Worm (Caenorhabditis elegans) whole organism, L4/young adult: Measurements from ENCODE around the gene tmem-132.
"Not testable (repeated sequence)": the region's sequence is repeated elsewhere in the genome, so short reads cannot be mapped to it uniquely, and the experiment has no call there.

ENCODE experiments used
- W03F9.2 ChIP-seq: fragments of 150-350 bp; optimal IDR thresholded peaks from 2 replicates; lab custom pipeline; 2014; ENCODE audit warnings: missing biosample characterization, missing genetic modification characterization
- dao-5 ChIP-seq: sonication (generic microtip); optimal IDR thresholded peaks from 2 replicates; lab custom pipeline; 2016; ENCODE audit warnings: missing genotype, missing genetic modification characterization, moderate library complexity, missing compliant biosample characterization
- him-1 ChIP-seq: sonication (generic microtip); optimal IDR thresholded peaks from 2 replicates; lab custom pipeline; 2016; ENCODE audit warnings: missing genotype, missing genetic modification reagents, missing genetic modification characterization, missing compliant biosample characterization

tmem-132 gene

DNA sequence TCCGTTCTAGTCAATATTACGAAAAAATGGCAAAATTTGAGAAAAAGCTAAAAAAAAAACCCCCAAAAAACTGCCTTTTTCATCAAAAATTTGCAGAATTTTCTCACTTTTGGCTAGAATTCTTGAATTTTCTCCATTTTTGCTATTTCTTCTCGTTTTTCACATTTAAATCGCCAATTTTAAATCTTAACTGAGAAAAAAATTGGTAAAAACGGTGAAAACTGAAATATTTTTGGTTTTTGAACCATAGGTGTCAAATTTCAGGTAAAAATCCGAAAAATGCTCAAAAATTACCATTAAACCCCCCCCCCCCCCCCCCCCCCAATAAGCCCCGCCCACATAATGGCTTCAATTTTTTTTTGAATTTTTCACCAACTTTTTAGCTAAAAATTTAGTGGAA lies 17.1 kb downstream of the tmem-132 start, which contains the start of gene cox-6B:
Gene cox-6B (plus strand): TSS at position 301 of the 400 bp plus-strand sequence.
- not testable (repeated sequence) for TF ChIP-seq him-1 (tag; lab: Kevin White, UChicago); W03F9.2 (tag; lab: Kevin White, UChicago); dao-5

DNA sequence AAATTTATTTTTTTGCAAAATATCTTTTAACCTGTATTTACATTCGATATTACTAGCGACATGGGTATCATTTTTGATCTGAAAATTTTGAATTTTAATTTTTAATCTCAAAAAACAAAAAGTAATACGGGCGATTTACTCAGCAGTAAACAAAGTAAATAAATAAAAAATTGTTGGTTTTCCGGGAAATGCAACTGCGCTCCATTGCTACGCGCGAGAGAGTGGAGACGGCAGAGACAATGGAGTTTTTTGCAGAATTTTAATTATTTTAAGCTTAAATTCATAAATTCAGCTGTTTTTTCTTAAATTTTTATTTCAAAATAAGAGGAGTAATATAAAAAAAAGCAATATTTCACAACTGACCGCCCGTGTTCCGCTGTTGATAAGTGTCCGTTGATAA lies 17.7 kb downstream of the tmem-132 start, which contains the start of gene slc-30A9:
Gene slc-30A9 (minus strand): TSS at position 78 of the 400 bp plus-strand sequence.
- TF ChIP-seq dao-5 (no peak), W03F9.2 (tag; lab: Kevin White, UChicago) (peak; percentile 24), him-1 (tag; lab: Kevin White, UChicago) (no peak)

DNA sequence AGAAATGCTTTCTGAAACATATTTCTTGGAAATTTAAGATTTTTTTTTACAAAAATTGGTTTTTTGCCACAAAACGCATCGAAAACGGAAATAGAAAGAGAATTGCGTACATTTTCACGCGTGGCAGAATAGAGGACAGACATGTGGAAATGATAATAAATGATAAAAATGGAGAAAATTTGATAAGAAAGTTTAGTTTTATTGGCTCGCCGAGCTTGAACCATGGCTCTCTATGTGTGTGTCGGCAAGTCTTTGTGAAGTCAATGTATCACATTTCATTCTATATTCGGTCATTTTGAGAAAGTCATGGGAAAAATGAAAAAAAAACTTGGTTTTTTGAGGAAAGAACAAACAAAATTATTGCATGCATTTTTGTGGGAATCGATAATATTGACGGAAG lies 29.0 kb downstream of the tmem-132 start:
- no peak for TF ChIP-seq him-1 (tag; lab: Kevin White, UChicago)
- no peak for TF ChIP-seq W03F9.2 (tag; lab: Kevin White, UChicago)
- TF ChIP-seq dao-5: no peak

DNA sequence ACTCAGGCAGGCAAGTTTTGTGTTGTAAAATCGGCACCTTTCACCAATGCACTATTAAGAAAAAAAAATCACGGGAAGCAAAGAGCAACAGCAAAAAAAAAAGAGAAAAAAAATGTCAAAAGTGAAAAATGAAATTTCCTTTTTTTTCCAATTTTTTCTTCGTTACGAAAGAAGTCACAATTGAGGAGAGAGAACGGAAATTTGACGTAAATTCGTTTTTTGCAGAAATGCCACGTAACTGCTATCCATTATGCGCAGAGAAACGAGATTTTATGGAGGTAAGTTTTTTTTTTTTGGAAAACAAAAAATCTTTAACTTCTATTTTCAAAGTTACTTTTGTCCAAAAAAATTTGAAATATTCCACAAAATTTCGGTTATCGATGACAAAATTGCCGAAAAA lies 29.8 kb downstream of the tmem-132 start:
- TF ChIP-seq him-1 (tag; lab: Kevin White, UChicago): no peak
- no peak for TF ChIP-seq dao-5
- TF ChIP-seq W03F9.2 (tag; lab: Kevin White, UChicago): no peak

DNA sequence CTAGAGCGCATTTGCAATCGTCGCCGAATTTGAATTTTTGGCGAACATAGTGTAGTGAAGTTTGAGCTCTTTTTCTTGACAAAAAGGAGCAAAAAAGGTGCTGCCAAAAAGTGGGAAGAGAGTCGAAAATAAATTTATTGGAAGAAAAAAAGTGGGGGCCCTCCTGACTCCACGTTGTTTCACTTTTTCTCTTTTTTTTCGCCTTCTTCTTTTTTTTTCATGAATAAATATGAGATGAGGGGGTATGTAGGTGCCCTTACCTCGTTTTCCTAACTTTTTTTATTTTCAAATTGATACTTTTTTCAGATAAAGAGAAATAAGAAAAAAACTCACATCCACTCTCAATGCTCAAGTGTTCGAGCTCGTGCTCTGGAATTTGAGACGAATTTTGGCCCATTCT lies 30.4 kb downstream of the tmem-132 start, which contains the start of the genes Y71H2AL.2, Y71H2AL.4 and pbo-1:
Gene Y71H2AL.2 (plus strand): TSS at position 301 of the 400 bp plus-strand sequence.
Gene Y71H2AL.4 (plus strand): TSS at position 345 of the 400 bp plus-strand sequence.
Gene pbo-1 (minus strand): TSS at position 400 of the 400 bp plus-strand sequence.
- TF ChIP-seq W03F9.2 (tag; lab: Kevin White, UChicago): no peak
- TF ChIP-seq dao-5: no peak
- no peak for TF ChIP-seq him-1 (tag; lab: Kevin White, UChicago)

DNA sequence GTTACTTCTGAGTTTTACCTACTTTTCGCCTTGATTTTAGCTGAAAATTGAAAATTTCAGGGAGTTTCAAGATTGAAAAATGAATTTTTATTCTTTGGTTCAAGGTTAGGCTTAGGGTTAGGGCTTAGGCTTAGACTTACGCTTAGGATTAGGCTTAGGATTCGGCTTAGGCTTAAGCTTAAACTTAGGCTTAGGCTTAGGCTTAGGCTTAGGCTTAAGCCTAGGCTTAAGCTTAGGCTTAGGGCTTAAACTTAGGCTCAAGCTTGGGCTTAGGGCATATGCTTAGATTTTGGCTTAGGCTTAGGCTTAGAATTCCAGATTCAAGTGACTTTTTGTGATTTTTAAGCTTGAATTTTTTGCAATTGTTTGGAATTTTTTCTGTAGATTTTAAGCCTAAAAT lies 33.0 kb downstream of the tmem-132 start:
- TF ChIP-seq W03F9.2 (tag; lab: Kevin White, UChicago) (no peak), him-1 (tag; lab: Kevin White, UChicago) (no peak), dao-5 (no peak)

DNA sequence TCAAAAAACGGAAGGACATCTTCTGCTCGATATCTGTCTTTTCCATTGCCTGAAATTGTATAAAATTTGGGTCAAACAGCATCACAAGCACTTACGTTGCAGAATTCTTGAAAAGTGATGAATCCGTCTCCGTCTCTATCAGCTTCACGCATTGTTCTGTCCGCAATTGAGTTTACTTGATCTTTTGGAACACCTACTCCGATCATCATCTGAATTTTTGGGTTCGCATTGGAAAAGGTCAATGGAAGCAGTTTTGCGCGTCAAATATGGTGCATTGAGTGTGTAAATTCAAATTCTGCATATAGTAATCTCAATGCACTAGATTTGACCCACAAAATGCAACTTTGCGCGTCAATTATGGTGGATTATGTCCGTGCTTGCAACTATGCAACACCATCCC lies 34.9 kb downstream of the tmem-132 start:
- no peak for TF ChIP-seq him-1 (tag; lab: Kevin White, UChicago)
- TF ChIP-seq W03F9.2 (tag; lab: Kevin White, UChicago): no peak
- no peak for TF ChIP-seq dao-5

DNA sequence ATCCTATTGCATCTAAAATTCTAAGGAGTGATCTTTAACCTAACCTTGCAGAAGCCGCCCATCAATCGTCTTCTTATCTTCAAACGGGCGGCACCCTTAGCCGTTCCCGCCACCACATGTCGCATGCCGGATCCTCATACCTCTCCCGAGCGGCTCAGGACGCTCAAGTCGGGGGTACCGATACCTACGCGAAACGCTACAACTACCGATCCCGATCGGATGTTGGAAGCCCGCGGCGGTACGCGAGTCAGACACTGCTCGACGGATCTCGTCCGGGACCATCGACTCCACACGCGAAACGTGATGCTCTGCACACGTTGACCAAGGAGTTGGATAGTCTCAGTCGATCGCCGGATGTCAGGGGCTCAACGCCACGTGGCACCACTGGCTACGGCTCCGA lies 37.1 kb downstream of the tmem-132 start:
- TF ChIP-seq him-1 (tag; lab: Kevin White, UChicago): no peak
- TF ChIP-seq dao-5: no peak
- TF ChIP-seq W03F9.2 (tag; lab: Kevin White, UChicago): no peak

DNA sequence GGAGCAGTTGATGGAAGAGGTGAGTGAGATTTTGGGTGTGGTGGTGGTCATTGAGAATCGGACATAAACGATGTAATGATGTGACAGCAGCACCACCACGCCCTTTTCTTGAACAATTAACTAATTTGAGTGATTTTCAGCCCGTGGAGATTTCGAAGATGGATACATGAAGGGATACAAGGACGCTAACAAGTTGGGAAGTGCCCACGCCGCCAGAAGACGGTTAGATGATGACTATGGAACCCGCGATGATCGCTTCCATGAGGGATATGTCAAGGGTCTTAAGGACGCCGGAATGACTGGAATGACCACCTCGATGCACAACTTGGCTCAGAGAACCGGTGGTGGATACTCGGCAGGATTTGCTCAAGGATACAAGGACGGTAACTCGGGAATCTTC lies 38.4 kb downstream of the tmem-132 start:
- TF ChIP-seq W03F9.2 (tag; lab: Kevin White, UChicago) (no peak), him-1 (tag; lab: Kevin White, UChicago) (no peak), dao-5 (no peak)

DNA sequence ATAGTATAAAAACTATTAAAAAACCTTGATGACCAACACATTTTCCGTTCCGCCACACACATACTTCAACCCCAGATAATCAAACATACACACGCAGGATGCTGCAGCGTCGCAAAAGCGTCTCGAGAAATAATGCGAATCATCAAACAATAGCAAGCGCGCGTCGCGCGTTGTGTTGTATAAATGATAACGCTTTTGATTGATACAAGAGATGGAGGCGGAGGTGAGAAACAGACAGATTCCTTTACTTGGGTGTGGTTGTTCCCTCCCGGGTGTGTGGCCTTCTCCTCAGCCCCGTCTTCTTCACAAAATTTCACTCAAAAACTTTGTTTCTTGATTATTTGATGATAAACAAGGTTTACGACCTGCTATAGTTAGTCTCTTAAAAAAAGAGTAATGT lies 40.3 kb downstream of the tmem-132 start:
- TF ChIP-seq dao-5 (no peak), him-1 (tag; lab: Kevin White, UChicago) (no peak), W03F9.2 (tag; lab: Kevin White, UChicago) (no peak)

DNA sequence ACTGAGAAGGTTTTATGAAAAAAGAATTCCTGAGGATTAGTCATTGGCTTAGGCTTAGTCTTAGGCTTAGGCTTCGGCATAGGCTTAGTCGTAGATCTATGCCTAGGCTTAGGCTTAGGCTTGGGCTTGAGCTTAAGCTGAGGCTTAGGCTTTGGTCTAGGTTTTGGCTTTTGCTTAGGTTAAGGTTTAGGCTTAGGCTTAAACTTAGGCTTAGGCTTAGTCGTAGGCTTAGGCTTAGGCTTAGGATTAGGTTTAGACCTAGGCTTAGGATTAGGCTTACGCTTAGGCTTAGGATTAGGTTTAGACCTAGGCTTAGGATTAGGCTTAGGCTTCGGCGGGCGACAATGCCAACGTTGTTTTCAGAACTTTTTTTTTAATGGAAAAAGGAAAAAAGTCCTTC lies 41.0 kb downstream of the tmem-132 start:
- TF ChIP-seq dao-5 (no peak), him-1 (tag; lab: Kevin White, UChicago) (no peak), W03F9.2 (tag; lab: Kevin White, UChicago) (no peak)

DNA sequence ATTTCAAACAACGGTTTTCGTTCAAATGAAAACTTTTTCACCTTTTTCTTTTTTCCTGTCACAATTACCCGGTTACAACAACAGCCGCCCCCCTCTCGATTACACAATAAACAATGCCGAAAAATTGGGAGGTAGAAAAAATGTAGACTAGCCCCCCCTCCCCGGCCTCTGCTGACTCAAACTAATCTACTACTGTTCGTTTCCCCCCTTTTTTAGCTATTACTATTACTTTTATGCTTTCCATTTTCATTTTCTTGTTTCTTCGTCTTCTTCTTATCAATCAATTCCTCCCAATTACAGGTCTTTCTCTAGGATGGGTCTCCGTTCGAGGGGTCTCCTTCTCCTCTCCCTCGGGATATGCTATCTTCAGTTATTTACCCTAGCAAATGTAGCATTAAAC lies 58.6 kb downstream of the tmem-132 start, which contains the start of gene let-805:
Gene let-805 (plus strand): TSS at position 301 of the 400 bp plus-strand sequence.
- TF ChIP-seq W03F9.2 (tag; lab: Kevin White, UChicago) (no peak), dao-5 (no peak), him-1 (tag; lab: Kevin White, UChicago) (no peak)
